Fruit fly (Drosophila melanogaster) whole organism, embryonic: ENCODE results near the gene Bcs1.

Experiments
- C15 ChIP-seq: fragments of 200-800 bp; sonication (Bioruptor generic); IDR thresholded peaks from 3 replicates; pipeline ENCODE4 v1.3.6; 2022; ENCODE audit warnings: missing biosample characterization, missing genetic modification characterization
- CG10979 ChIP-seq: fragments of 200-800 bp; sonication (Bioruptor generic); optimal IDR thresholded peaks from 2 replicates; lab custom pipeline; 2018; ENCODE audit warnings: missing biosample characterization, mild to moderate bottlenecking, missing genetic modification characterization, moderate library complexity
- CG17361 ChIP-seq: fragments of 200-800 bp; sonication (Bioruptor generic); IDR thresholded peaks from 3 replicates; pipeline ENCODE4 v1.3.6; 2022; ENCODE audit warnings: missing biosample characterization, missing genetic modification characterization
- CG18011 ChIP-seq: fragments of 200-800 bp; sonication (Bioruptor generic); optimal IDR thresholded peaks from 2 replicates; lab custom pipeline; 2017; ENCODE audit warnings: missing biosample characterization, missing genetic modification characterization, mild to moderate bottlenecking, moderate library complexity, missing genotype
- CG18619 ChIP-seq: fragments of 200-800 bp; sonication (Bioruptor generic); optimal IDR thresholded peaks from 3 replicates; lab custom pipeline; 2017; ENCODE audit warnings: missing biosample characterization, mild to moderate bottlenecking, missing genetic modification characterization
- CG2712 ChIP-seq: fragments of 200-800 bp; optimal IDR thresholded peaks from 3 replicates; lab custom pipeline; 2019; ENCODE audit warnings: missing biosample characterization, mild to moderate bottlenecking, missing genetic modification characterization, moderate library complexity
- CG31365 ChIP-seq: fragments of 200-800 bp; sonication (Bioruptor generic); optimal IDR thresholded peaks from 2 replicates; lab custom pipeline; 2018; ENCODE audit warnings: missing biosample characterization, mild to moderate bottlenecking, missing genetic modification characterization
- CG32767 ChIP-seq: fragments of 200-800 bp; sonication (Bioruptor generic); IDR thresholded peaks from 2 replicates; pipeline ENCODE4 v1.3.6; 2022; ENCODE audit warnings: missing biosample characterization, missing genetic modification characterization
- CG5953 ChIP-seq: fragments of 200-800 bp; sonication (Bioruptor generic); IDR thresholded peaks from 2 replicates; pipeline ENCODE4 v1.3.6; 2022; ENCODE audit warnings: missing biosample characterization, missing genetic modification characterization
- CG6254 ChIP-seq: fragments of 200-800 bp; sonication (Bioruptor generic); optimal IDR thresholded peaks from 3 replicates; lab custom pipeline; 2017; ENCODE audit warnings: mild to moderate bottlenecking, missing biosample characterization, missing genetic modification reagents, missing genetic modification characterization
- CG6272 ChIP-seq: fragments of 200-800 bp; sonication (Bioruptor generic); IDR thresholded peaks from 2 replicates; pipeline ENCODE4 v1.3.6; 2022; ENCODE audit warnings: missing biosample characterization, missing genetic modification characterization
- CG6654 ChIP-seq: fragments of 200-800 bp; sonication (Bioruptor generic); optimal IDR thresholded peaks from 2 replicates; lab custom pipeline; 2017; ENCODE audit warnings: missing biosample characterization, mild to moderate bottlenecking, missing genetic modification characterization
- CG6813 ChIP-seq: fragments of 200-800 bp; sonication (Bioruptor generic); optimal IDR thresholded peaks from 2 replicates; lab custom pipeline; 2017; ENCODE audit warnings: missing biosample characterization, missing genetic modification characterization, mild to moderate bottlenecking, moderate library complexity, missing genetic modification reagents
- CG9727 ChIP-seq: fragments of 200-800 bp; sonication (Bioruptor generic); optimal IDR thresholded peaks from 3 replicates; lab custom pipeline; 2017; ENCODE audit warnings: missing biosample characterization, mild to moderate bottlenecking, missing genetic modification characterization
- CTCF ChIP-seq: fragments of 200-800 bp; sonication (Bioruptor generic); optimal IDR thresholded peaks from 2 replicates; lab custom pipeline; 2017; ENCODE audit warnings: missing biosample characterization, mild to moderate bottlenecking, missing genetic modification characterization, moderate library complexity
- CkIIα-i1 ChIP-seq: fragments of 200-800 bp; sonication (Bioruptor generic); IDR thresholded peaks from 2 replicates; pipeline ENCODE4 v1.3.6; 2022; ENCODE audit warnings: missing biosample characterization, missing genetic modification characterization
- Dref ChIP-seq: fragments of 200-800 bp; sonication (Bioruptor generic); IDR thresholded peaks from 2 replicates; pipeline ENCODE4 v1.3.6; 2022; ENCODE audit warnings: missing biosample characterization, missing genetic modification characterization
- Drgx ChIP-seq: fragments of 200-800 bp; sonication (Bioruptor generic); IDR thresholded peaks from 2 replicates; pipeline ENCODE4 v1.3.6; 2022; ENCODE audit warnings: missing biosample characterization, missing genetic modification characterization
- Ets97D ChIP-seq: fragments of 200-800 bp; sonication (Bioruptor generic); optimal IDR thresholded peaks from 3 replicates; lab custom pipeline; 2016; ENCODE audit warnings: missing biosample characterization, missing genetic modification characterization
- Hmr ChIP-seq: fragments of 200-800 bp; sonication (Bioruptor generic); optimal IDR thresholded peaks from 3 replicates; lab custom pipeline; 2017; ENCODE audit warnings: mild to moderate bottlenecking, missing biosample characterization, missing genetic modification reagents, missing genetic modification characterization
- Lim3 ChIP-seq: fragments of 200-800 bp; sonication (Bioruptor generic); IDR thresholded peaks from 2 replicates; pipeline ENCODE4 v1.3.6; 2022; ENCODE audit warnings: missing biosample characterization, missing genetic modification characterization
- Lpt ChIP-seq: fragments of >200 bp; optimal IDR thresholded peaks from 2 replicates; lab custom pipeline; 2018; ENCODE audit warnings: missing biosample characterization, missing genetic modification characterization
- Mes4 ChIP-seq: fragments of 200-800 bp; sonication (Bioruptor generic); optimal IDR thresholded peaks from 2 replicates; lab custom pipeline; 2016; ENCODE audit warnings: missing biosample characterization, missing genetic modification characterization
- NK7.1 ChIP-seq: fragments of 200-800 bp; sonication (Bioruptor generic); optimal IDR thresholded peaks from 3 replicates; lab custom pipeline; 2016; ENCODE audit warnings: missing biosample characterization, missing genetic modification characterization
- NfI ChIP-seq: fragments of 200-800 bp; sonication (Bioruptor generic); optimal IDR thresholded peaks from 3 replicates; lab custom pipeline; 2018; ENCODE audit warnings: missing biosample characterization, mild to moderate bottlenecking, missing genetic modification characterization, moderate library complexity
- Oli ChIP-seq: fragments of 200-800 bp; sonication (Bioruptor generic); optimal IDR thresholded peaks from 2 replicates; lab custom pipeline; 2018; ENCODE audit warnings: missing biosample characterization, mild to moderate bottlenecking, missing genetic modification characterization, moderate library complexity
- PHDP ChIP-seq: fragments of 200-800 bp; sonication (Bioruptor generic); optimal IDR thresholded peaks from 3 replicates; lab custom pipeline; 2018; ENCODE audit warnings: missing biosample characterization, mild to moderate bottlenecking, missing genetic modification characterization, moderate library complexity
- Stat92E ChIP-seq, 3 experiments: fragments of >200 bp in 2 of 3; fragments of 200-800 bp in 1 of 3; sonication (Bioruptor generic) in 1 of 3; optimal IDR thresholded peaks; 2 replicates each; lab custom pipeline; 2017 to 2019; ENCODE audit warnings: missing biosample characterization in 3 of 3, missing genetic modification characterization in 3 of 3, mild to moderate bottlenecking in 1 of 3, moderate library complexity in 1 of 3
- bbx ChIP-seq: fragments of 200-800 bp; sonication (Bioruptor generic); IDR thresholded peaks from 2 replicates; pipeline ENCODE4 v1.3.6; 2022; ENCODE audit warnings: missing biosample characterization, missing genetic modification characterization; ENCODE audit not compliant: partially characterized antibody
- dan ChIP-seq: fragments of 200-800 bp; sonication (Bioruptor generic); IDR thresholded peaks from 2 replicates; pipeline ENCODE4 v1.3.6; 2022; ENCODE audit warnings: missing biosample characterization, missing genetic modification characterization
- emc ChIP-seq: fragments of 200-800 bp; sonication (Bioruptor generic); optimal IDR thresholded peaks from 2 replicates; lab custom pipeline; 2016; ENCODE audit warnings: missing biosample characterization, missing genetic modification characterization
- fd3F ChIP-seq: fragments of 200-800 bp; sonication (Bioruptor generic); optimal IDR thresholded peaks from 2 replicates; lab custom pipeline; 2018; ENCODE audit warnings: missing biosample characterization, mild to moderate bottlenecking, missing genetic modification characterization, moderate library complexity
- h ChIP-seq: fragments of >200 bp; optimal IDR thresholded peaks from 2 replicates; lab custom pipeline; 2017
- ham ChIP-seq: fragments of 200-800 bp; sonication (Bioruptor generic); IDR thresholded peaks from 2 replicates; pipeline ENCODE4 v1.3.6; 2022; ENCODE audit warnings: missing biosample characterization, missing genetic modification characterization
- ind ChIP-seq: fragments of 200-800 bp; sonication (Bioruptor generic); optimal IDR thresholded peaks from 3 replicates; lab custom pipeline; 2016; ENCODE audit warnings: missing biosample characterization, missing genetic modification characterization
- klu ChIP-seq: fragments of 200-800 bp; sonication (Bioruptor generic); IDR thresholded peaks from 2 replicates; pipeline ENCODE4 v1.3.6; 2022; ENCODE audit warnings: missing biosample characterization, missing genetic modification characterization
- knrl ChIP-seq: fragments of 200-800 bp; sonication (Bioruptor generic); IDR thresholded peaks from 3 replicates; pipeline ENCODE4 v1.3.6; 2022; ENCODE audit warnings: missing biosample characterization, missing genetic modification characterization; ENCODE audit not compliant: partially characterized antibody
- nmo ChIP-seq: fragments of 200-800 bp; sonication (Bioruptor generic); optimal IDR thresholded peaks from 2 replicates; lab custom pipeline; 2018; ENCODE audit warnings: missing biosample characterization, mild to moderate bottlenecking, missing genetic modification characterization, moderate library complexity
- org-1 ChIP-seq: fragments of 200-800 bp; sonication (Bioruptor generic); optimal IDR thresholded peaks from 2 replicates; lab custom pipeline; 2017; ENCODE audit warnings: missing biosample characterization, missing genetic modification characterization
- pan ChIP-seq, 4 experiments: fragments of >200 bp in 3 of 4; fragments of 200-800 bp in 1 of 4; sonication (Bioruptor generic) in 1 of 4; optimal IDR thresholded peaks in 3 of 4; IDR thresholded peaks in 1 of 4; 2 replicates each; pipeline versions ENCODE4 v1.3.6 to Lab custom; 2017 to 2022; ENCODE audit warnings: missing biosample characterization in 2 of 4, missing genetic modification characterization in 2 of 4, mixed read lengths in 1 of 4
- pho ChIP-seq: fragments of 200-800 bp; sonication (Bioruptor generic); optimal IDR thresholded peaks from 2 replicates; lab custom pipeline; 2016; ENCODE audit warnings: missing biosample characterization, missing genetic modification characterization
- psq ChIP-seq: fragments of 200-800 bp; sonication (Bioruptor generic); optimal IDR thresholded peaks from 2 replicates; lab custom pipeline; 2017; ENCODE audit warnings: missing biosample characterization, missing genetic modification characterization
- sc ChIP-seq, 3 experiments: fragments of >200 bp in 2 of 3; fragments of 200-800 bp in 1 of 3; sonication (Bioruptor generic) in 1 of 3; optimal IDR thresholded peaks; 2 replicates in 2 of 3; 3 replicates in 1 of 3; lab custom pipeline; 2017; ENCODE audit warnings: mild to moderate bottlenecking in 1 of 3, missing biosample characterization in 1 of 3, missing genetic modification characterization in 1 of 3, missing genetic modification reagents in 1 of 3
- scrt ChIP-seq: fragments of 200-800 bp; sonication (Bioruptor generic); optimal IDR thresholded peaks from 2 replicates; lab custom pipeline; 2018; ENCODE audit warnings: missing biosample characterization, mild to moderate bottlenecking, missing genetic modification characterization, moderate library complexity
- sens ChIP-seq: fragments of 200-800 bp; sonication (Bioruptor generic); peaks from one replicate; lab custom pipeline; 2016; ENCODE audit warnings: missing biosample characterization, missing genetic modification characterization
- trem ChIP-seq: fragments of 200-800 bp; optimal IDR thresholded peaks from 3 replicates; lab custom pipeline; 2019; ENCODE audit warnings: missing biosample characterization, mild to moderate bottlenecking, missing genetic modification characterization, moderate library complexity
- twi ChIP-seq: fragments of 200-800 bp; optimal IDR thresholded peaks from 2 replicates; lab custom pipeline; 2019; ENCODE audit warnings: missing biosample characterization, mild to moderate bottlenecking, missing genetic modification characterization, moderate library complexity
- vfl ChIP-seq: fragments of 200-800 bp; sonication (Bioruptor generic); optimal IDR thresholded peaks from 2 replicates; lab custom pipeline; 2016; ENCODE audit warnings: missing biosample characterization, missing genetic modification characterization
- wor ChIP-seq: fragments of 200-800 bp; sonication (Bioruptor generic); IDR thresholded peaks from 2 replicates; pipeline ENCODE4 v1.3.6; 2022; ENCODE audit warnings: missing biosample characterization, missing genetic modification characterization

Gene Bcs1

dm6 chr2L:10220501-10221386 lies 1.7 kb upstream of the Bcs1 start, which contains the start of the genes Npc1a and Prosalpha6 (continued):
- TF ChIP-seq klu, result no peak
- no peak for TF ChIP-seq CG32767 (GFP tag; lab: Robert Waterston, UW)
- TF ChIP-seq h, result no peak
- peak; percentile 12 for TF ChIP-seq CG9727 (GFP tag; lab: Kevin White, UChicago)
- TF ChIP-seq bbx (GFP tag; lab: Robert Waterston, UW), result peak; percentile 50; the same call in 1 of the 2 replicates
- TF ChIP-seq CG6654 (GFP tag; lab: Kevin White, UChicago), result no peak
- TF ChIP-seq pan (optimal IDR thresholded peaks at IDR 0.05; lab: Kevin White, UChicago), result no peak
- no peak for TF ChIP-seq pan (GFP tag; optimal IDR thresholded peaks at IDR 0.05 in 1 of 2, IDR thresholded peaks at IDR 0.05 in 1 of 2)
- no peak for TF ChIP-seq dan
- no peak for TF ChIP-seq Mes4 (GFP tag; lab: Kevin White, UChicago)
- TF ChIP-seq NfI (GFP tag; lab: Kevin White, UChicago), result no peak
- TF ChIP-seq ham (GFP tag; lab: Robert Waterston, UW), result no peak
- TF ChIP-seq CTCF (GFP tag; lab: Kevin White, UChicago), result no peak
- TF ChIP-seq CG6254, result peak; percentile 53
- no peak for TF ChIP-seq pho
- no peak for TF ChIP-seq sc (optimal IDR thresholded peaks at IDR 0.05; lab: Kevin White, UChicago)
- TF ChIP-seq sc (GFP tag; optimal IDR thresholded peaks at IDR 0.05; lab: Kevin White, UChicago), result no peak
- peak; percentile 51 for TF ChIP-seq CG2712 (tag; lab: Kevin White, UChicago)
- no peak for TF ChIP-seq Stat92E (GFP tag; optimal IDR thresholded peaks at IDR 0.05; lab: Kevin White, UChicago)
- TF ChIP-seq sens (GFP tag; lab: Kevin White, UChicago), result peak; percentile 77
- no peak for TF ChIP-seq Lpt (GFP tag; lab: Kevin White, UChicago)
- TF ChIP-seq org-1 (GFP tag; lab: Kevin White, UChicago), result no peak
- peak; percentile 68 for TF ChIP-seq Ets97D (GFP tag; lab: Kevin White, UChicago)
- TF ChIP-seq CG5953, result no peak
- TF ChIP-seq CG18619 (GFP tag; lab: Kevin White, UChicago), result no peak
- no peak for TF ChIP-seq wor (GFP tag; lab: Robert Waterston, UW)
- TF ChIP-seq Hmr (GFP tag; lab: Kevin White, UChicago), result no peak
- TF ChIP-seq psq, result no peak
- no peak for TF ChIP-seq CG18011
- no peak for TF ChIP-seq ind (GFP tag; lab: Kevin White, UChicago)
- TF ChIP-seq Oli (tag; lab: Kevin White, UChicago), result no peak
- peak; percentile 72 for TF ChIP-seq nmo (GFP tag; lab: Kevin White, UChicago)
- no peak for TF ChIP-seq emc
- peak; percentile 39 for TF ChIP-seq trem (tag; lab: Kevin White, UChicago)
- no peak for TF ChIP-seq PHDP (tag; lab: Kevin White, UChicago)
- no peak for TF ChIP-seq fd3F (GFP tag; lab: Kevin White, UChicago)
- TF ChIP-seq C15 (GFP tag; lab: Robert Waterston, UW), result no peak
- TF ChIP-seq CG17361, result peak; percentile 68; the same call in 1 of the 3 replicates
- no peak for TF ChIP-seq CG31365 (tag; lab: Kevin White, UChicago)
- no peak for TF ChIP-seq CG10979 (tag; lab: Kevin White, UChicago)
- no peak for TF ChIP-seq NK7.1
- no peak for TF ChIP-seq twi
- TF ChIP-seq CkIIα-i1 (GFP tag; lab: Robert Waterston, UW), result no peak
- peak; percentile 74 for TF ChIP-seq knrl (GFP tag; lab: Robert Waterston, UW)
- TF ChIP-seq Lim3 (GFP tag; lab: Robert Waterston, UW), result no peak
- TF ChIP-seq vfl (GFP tag; lab: Kevin White, UChicago), result no peak
- peak; percentile 79 for TF ChIP-seq Dref (GFP tag; lab: Robert Waterston, UW)
- no peak for TF ChIP-seq CG6813 (GFP tag; lab: Kevin White, UChicago)
- no peak for TF ChIP-seq CG6272 (GFP tag; lab: Robert Waterston, UW)
- no peak for TF ChIP-seq Drgx (GFP tag; lab: Robert Waterston, UW)
- TF ChIP-seq scrt (GFP tag; lab: Kevin White, UChicago), result peak; percentile 14
